Worm (Caenorhabditis elegans): ENCODE measurements around the gene E04F6.6.

The E04F6.6 gene

DNA sequence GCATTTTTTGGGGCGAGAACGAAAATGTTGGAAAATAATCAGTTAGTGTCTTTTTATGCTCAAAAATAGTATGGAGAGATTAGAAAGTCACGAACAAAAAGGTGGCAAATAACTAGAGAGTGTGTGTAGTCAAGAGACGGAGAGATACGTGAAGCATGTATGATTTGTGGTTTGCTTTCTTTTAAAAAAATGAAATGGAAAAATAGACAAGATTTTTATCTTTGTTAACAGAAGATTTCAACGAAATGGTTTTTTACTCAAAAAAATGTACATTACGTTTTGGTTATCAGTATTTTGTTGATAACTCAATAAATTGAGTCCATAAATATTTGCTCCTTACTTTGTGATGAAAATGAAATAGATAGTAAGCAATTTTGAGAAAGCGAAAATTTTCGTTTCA lies 8.8 kb upstream of the E04F6.6 start, which contains the start of gene dhs-7:
Gene dhs-7, minus strand, starts transcription at position 277 of the 400 bp plus-strand sequence.
- TF ChIP-seq ets-5 (GFP tag; IDR thresholded peaks at IDR 0.05), result no peak
- TF ChIP-seq unc-30 (tag; optimal IDR thresholded peaks at IDR 0.05), result no peak
- TF ChIP-seq elt-2 (tag; optimal IDR thresholded peaks at IDR 0.05), result peak; percentile 44
- TF ChIP-seq Y116A8C.19 (tag; optimal IDR thresholded peaks at IDR 0.05; ENCODE audit: borderline replicate concordance), result no peak
- TF ChIP-seq swsn-7 (tag; optimal IDR thresholded peaks at IDR 0.05), result no peak
- TF ChIP-seq unc-98 (GFP tag; IDR thresholded peaks at IDR 0.05), result no peak
- TF ChIP-seq zip-4 (GFP tag; optimal IDR thresholded peaks at IDR 0.05), result no peak

DNA sequence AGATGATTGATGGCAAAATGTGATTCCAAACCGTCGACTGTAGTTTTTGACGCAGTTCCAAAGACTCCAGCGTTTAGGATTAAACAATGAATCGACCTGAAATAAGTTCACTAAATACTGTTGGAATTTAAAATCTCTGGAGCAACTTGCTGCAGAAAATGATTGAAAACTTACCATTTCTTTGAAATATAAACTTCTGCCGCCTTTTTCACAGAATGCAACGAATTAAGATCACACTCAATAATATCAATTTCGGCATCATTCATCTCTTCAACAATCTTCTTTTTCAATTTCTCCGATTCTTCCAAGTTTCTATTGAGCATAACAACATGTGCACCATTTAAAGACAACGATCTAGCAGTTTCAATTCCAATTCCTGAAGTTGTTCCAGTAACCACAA lies 8.3 kb upstream of the E04F6.6 start:
- TF ChIP-seq efl-1 (optimal IDR thresholded peaks at IDR 0.05) (no peak), efl-1 (GFP tag; optimal IDR thresholded peaks at IDR 0.05 in 1 of 2) (peak in 1 of 2 experiments; percentile 78), ceh-90 (tag; optimal IDR thresholded peaks at IDR 0.05) (no peak)

ce11 chrII:7205388-7205787 lies 6.0 kb upstream of the E04F6.6 start, which contains the start of gene srd-59:
TSS of gene srd-59 (plus strand) at chrII:7205688.
- no peak for TF ChIP-seq fkh-10 (GFP tag; optimal IDR thresholded peaks at IDR 0.05)
- no peak for TF ChIP-seq lin-14 (GFP tag; optimal IDR thresholded peaks at IDR 0.05)
- TF ChIP-seq snu-23 (GFP tag; optimal IDR thresholded peaks at IDR 0.05), result no peak
- TF ChIP-seq mdl-1 (tag; optimal IDR thresholded peaks at IDR 0.05), result no peak
- TF ChIP-seq F16B12.6 (tag; optimal IDR thresholded peaks at IDR 0.05), result no peak
- TF ChIP-seq pag-3 (tag; optimal IDR thresholded peaks at IDR 0.05; ENCODE audit: borderline replicate concordance, insufficient read depth), result no peak
- TF ChIP-seq unc-30 (tag; optimal IDR thresholded peaks at IDR 0.05), result no peak
- TF ChIP-seq lin-39 (tag; optimal IDR thresholded peaks at IDR 0.05), result no peak
- TF ChIP-seq sptf-1 (tag; optimal IDR thresholded peaks at IDR 0.05), result no peak
- TF ChIP-seq nhr-20 (tag; optimal IDR thresholded peaks at IDR 0.05), result no peak
- TF ChIP-seq lin-35 (GFP tag; optimal IDR thresholded peaks at IDR 0.05), result no peak
- no peak for TF ChIP-seq skn-1 (tag; optimal IDR thresholded peaks at IDR 0.05)
- no peak for TF ChIP-seq swsn-7 (tag; optimal IDR thresholded peaks at IDR 0.05)
- no peak for TF ChIP-seq efl-3 (GFP tag; optimal IDR thresholded peaks at IDR 0.05)
- no peak for TF ChIP-seq elt-3 (tag; optimal IDR thresholded peaks at IDR 0.05)
- TF ChIP-seq snpc-4 (tag; optimal IDR thresholded peaks at IDR 0.05), result no peak
- TF ChIP-seq blmp-1 (tag; optimal IDR thresholded peaks at IDR 0.05), result no peak
- TF ChIP-seq pax-3 (tag; optimal IDR thresholded peaks at IDR 0.05), result no peak

- no peak for TF ChIP-seq pax-3 (tag; optimal IDR thresholded peaks at IDR 0.05)
- no peak for TF ChIP-seq mdl-1 (tag; optimal IDR thresholded peaks at IDR 0.05)
- no peak for TF ChIP-seq egl-13 (tag; optimal IDR thresholded peaks at IDR 0.05)
- no peak for TF ChIP-seq ztf-11 (tag; optimal IDR thresholded peaks at IDR 0.05)
- TF ChIP-seq lin-15B (tag; optimal IDR thresholded peaks at IDR 0.05), result no peak
- TF ChIP-seq dpl-1 (GFP tag; optimal IDR thresholded peaks at IDR 0.05), result no peak
- TF ChIP-seq mab-9 (GFP tag; IDR thresholded peaks at IDR 0.05), result no peak
- no peak for TF ChIP-seq ces-1 (GFP tag; optimal IDR thresholded peaks at IDR 0.05)
- no peak for TF ChIP-seq sup-37 (GFP tag; optimal IDR thresholded peaks at IDR 0.05)
- TF ChIP-seq Y116A8C.19 (tag; optimal IDR thresholded peaks at IDR 0.05; ENCODE audit: borderline replicate concordance), result no peak
- no peak for TF ChIP-seq ztf-4 (tag; optimal IDR thresholded peaks at IDR 0.05)
- TF ChIP-seq vab-15 (tag; optimal IDR thresholded peaks at IDR 0.05), result no peak
- no peak for TF ChIP-seq mef-2 (tag; optimal IDR thresholded peaks at IDR 0.05)
- TF ChIP-seq efl-3 (GFP tag; optimal IDR thresholded peaks at IDR 0.05), result no peak
These were observed 5.6 kb upstream of the E04F6.6 start, which contains the start of gene srd-58 for ce11 chrII:7204951-7205350. TSS of gene srd-58 (minus strand) at chrII:7205051.
